Worm (Caenorhabditis elegans) whole organism, mixed stage, embryonic: ENCODE results near the gene gst-2.

Source experiments
- drap-1 ChIP-seq: fragments of 200-800 bp; sonication (Bioruptor generic); optimal IDR thresholded peaks from 3 replicates; lab custom pipeline; 2018; ENCODE audit warnings: mild to moderate bottlenecking, missing genetic modification characterization, missing compliant biosample characterization
- elt-1 ChIP-seq: sonication (generic microtip); optimal IDR thresholded peaks from 2 replicates; lab custom pipeline; 2017; ENCODE audit warnings: missing genetic modification characterization, mild to moderate bottlenecking, missing compliant biosample characterization, antibody characterized with exemption, moderate library complexity, borderline replicate concordance; ENCODE audit not compliant: insufficient read depth
- lin-13 ChIP-seq: fragments of 150-350 bp; optimal IDR thresholded peaks from 2 replicates; lab custom pipeline; 2014; ENCODE audit warnings: missing biosample characterization, missing genetic modification characterization
- mep-1 ChIP-seq: fragments of 150-350 bp; optimal IDR thresholded peaks from 2 replicates; lab custom pipeline; 2017; ENCODE audit warnings: missing biosample characterization, missing genetic modification reagents, missing genetic modification characterization, inconsistent platforms
- nhr-12 ChIP-seq: fragments of 150-350 bp; optimal IDR thresholded peaks from 2 replicates; lab custom pipeline; 2014; ENCODE audit warnings: missing biosample characterization, missing genetic modification characterization
- nhr-237 ChIP-seq: fragments of 150-350 bp; optimal IDR thresholded peaks from 2 replicates; lab custom pipeline; 2014; ENCODE audit warnings: missing biosample characterization, missing genetic modification characterization
- nhr-28 ChIP-seq: fragments of 150-350 bp; optimal IDR thresholded peaks from 2 replicates; lab custom pipeline; 2014; ENCODE audit warnings: missing biosample characterization, missing genetic modification characterization
- nhr-76 ChIP-seq: sonication (generic microtip); optimal IDR thresholded peaks from 2 replicates; lab custom pipeline; 2017; ENCODE audit warnings: missing biosample characterization, missing genetic modification characterization
- snpc-4 ChIP-seq: fragments of 150-350 bp; optimal IDR thresholded peaks from 2 replicates; lab custom pipeline; 2014; ENCODE audit warnings: missing biosample characterization, missing genetic modification characterization
- unc-62 ChIP-seq: fragments of 150-350 bp; optimal IDR thresholded peaks from 2 replicates; lab custom pipeline; 2014; ENCODE audit warnings: missing biosample characterization, missing genetic modification reagents, missing genetic modification characterization
- ztf-11 ChIP-seq: fragments of 150-350 bp; optimal IDR thresholded peaks from 2 replicates; lab custom pipeline; 2014; ENCODE audit warnings: missing biosample characterization, missing genetic modification characterization

DNA sequence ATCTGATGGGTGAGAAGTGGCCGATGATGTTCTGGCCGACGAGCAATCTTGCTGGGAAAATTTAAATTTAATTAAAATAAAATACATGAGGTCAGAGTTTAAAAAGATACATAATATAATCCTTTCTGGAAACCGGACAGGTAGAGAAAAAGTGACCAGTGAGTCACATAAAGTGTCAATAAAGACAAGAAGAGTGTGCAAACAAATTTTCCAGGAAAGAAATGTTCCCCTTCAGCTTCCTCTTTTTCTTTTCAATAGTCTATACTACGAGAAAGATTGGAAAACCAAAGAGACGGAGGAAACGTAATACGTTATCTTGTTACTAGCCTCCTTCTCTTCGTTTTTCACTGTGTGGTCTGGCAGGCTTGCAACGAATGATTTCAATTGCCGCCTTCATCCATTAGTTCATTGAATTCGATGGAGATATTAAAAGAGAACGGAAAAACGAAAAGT is 8.7 kb upstream of the gst-2 start, which contains the start of gene tsp-12:
- TF ChIP-seq drap-1 (GFP tag; lab: Kevin White, UChicago) (no peak), elt-1 (tag; lab: Kevin White, UChicago) (no peak), nhr-237 (tag; lab: Kevin White, UChicago) (no peak), nhr-76 (tag; lab: Kevin White, UChicago) (no peak), snpc-4 (tag; lab: Kevin White, UChicago) (no peak), lin-13 (tag; lab: Kevin White, UChicago) (no peak), mep-1 (no peak), nhr-12 (tag; lab: Kevin White, UChicago) (no peak), nhr-28 (tag; lab: Kevin White, UChicago) (no peak), unc-62 (GFP tag; lab: Kevin White, UChicago) (no peak), ztf-11 (no peak)
